Worm (Caenorhabditis elegans): ENCODE data around the gene vps-2.

Gene vps-2

DNA sequence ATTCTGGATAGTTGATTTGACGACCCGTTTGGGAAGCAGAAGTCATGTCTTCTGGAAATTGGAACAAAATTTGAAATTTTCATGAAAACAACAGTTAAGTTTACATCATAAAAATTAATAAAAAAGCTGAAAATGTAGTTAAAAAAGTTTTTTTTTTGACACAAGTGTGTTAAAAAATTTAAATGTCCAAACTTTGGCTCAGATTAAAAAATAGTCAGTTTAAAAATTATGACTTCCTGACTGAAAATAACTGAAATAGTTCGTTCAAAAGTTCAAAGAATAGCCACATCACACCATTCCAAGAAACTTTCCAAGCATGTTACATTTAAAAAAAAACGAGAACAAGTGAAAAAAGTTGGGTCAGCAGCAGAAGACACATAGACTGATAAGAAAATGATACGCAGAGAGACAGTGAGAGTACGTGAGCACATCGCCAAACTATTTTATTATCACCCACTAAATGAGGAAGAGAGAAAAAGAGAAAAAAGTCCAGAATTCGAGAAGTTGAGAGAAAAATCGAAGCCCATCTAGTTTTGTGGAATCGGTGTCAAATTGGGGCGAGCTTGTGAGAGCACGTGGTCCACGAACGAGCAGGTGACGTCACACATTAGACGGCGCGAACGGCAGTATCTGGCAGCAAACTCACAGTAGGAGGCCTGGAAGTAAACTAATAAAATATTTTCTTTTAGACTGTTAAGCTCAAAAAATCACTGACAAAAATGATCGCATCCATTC is 48.6 kb upstream of the vps-2 start, which contains the start of gene acl-7:
acl-7 (minus strand) TSS at position 51 of the 735 bp plus-strand sequence.
- TF ChIP-seq elt-2 (tag; optimal IDR thresholded peaks at IDR 0.05) = peak; percentile 76
- TF ChIP-seq pqm-1 (tag; optimal IDR thresholded peaks at IDR 0.05) = peak; percentile 39
- no peak for TF ChIP-seq mdl-1 (tag; optimal IDR thresholded peaks at IDR 0.05)
- TF ChIP-seq zag-1 (tag; optimal IDR thresholded peaks at IDR 0.05) = no peak
- no peak for TF ChIP-seq unc-62 (GFP tag; optimal IDR thresholded peaks at IDR 0.05)
- no peak for TF ChIP-seq nhr-11 (tag; optimal IDR thresholded peaks at IDR 0.05)
- TF ChIP-seq nhr-23 (tag; optimal IDR thresholded peaks at IDR 0.05) = no peak

DNA sequence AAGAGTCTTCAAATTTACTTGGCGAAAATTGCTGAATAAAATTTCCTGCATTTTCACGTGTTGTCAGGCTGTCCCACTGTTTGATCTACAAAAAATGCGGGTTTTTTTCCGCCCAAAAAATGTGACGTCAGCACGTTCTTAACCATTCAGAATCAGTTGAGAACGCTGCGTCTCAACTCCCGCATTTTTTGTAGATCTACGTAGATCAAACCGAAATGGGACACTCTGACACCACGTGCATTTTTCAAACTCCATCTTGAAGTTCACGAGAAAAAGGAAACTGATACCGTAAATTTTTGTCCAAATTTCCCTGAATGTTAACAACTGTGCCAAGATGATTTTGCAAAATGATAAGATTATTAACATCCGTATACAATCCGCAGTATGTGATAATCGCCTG is 45.2 kb upstream of the vps-2 start:
- TF ChIP-seq ceh-9 (tag; optimal IDR thresholded peaks at IDR 0.05) (no peak), nhr-11 (tag; optimal IDR thresholded peaks at IDR 0.05) (no peak), ceh-16 (tag; optimal IDR thresholded peaks at IDR 0.05) (no peak), ztf-11 (tag; optimal IDR thresholded peaks at IDR 0.05) (no peak), elt-1 (tag; optimal IDR thresholded peaks at IDR 0.05) (no peak), fkh-10 (GFP tag; optimal IDR thresholded peaks at IDR 0.05) (no peak), snpc-4 (tag; optimal IDR thresholded peaks at IDR 0.05) (no peak)

DNA sequence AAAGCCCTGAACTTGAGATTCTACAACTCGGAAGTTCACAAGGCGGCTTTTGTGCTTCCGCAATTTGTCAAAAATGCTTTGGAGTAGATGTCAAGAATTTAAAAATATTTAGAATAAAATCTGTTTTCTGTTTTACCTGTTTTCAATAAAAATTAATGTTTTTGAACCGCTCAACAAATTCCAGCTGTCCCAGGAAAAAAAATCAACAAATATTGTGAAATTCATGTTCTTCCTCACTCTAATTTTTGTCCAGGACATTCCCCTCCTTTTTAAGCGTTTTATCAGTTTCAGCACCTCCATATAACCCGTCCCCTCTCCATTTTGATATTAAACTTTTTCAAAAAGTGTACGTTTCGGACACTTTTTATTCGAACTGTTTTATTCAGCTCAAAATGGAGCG is 42.7 kb upstream of the vps-2 start, which contains the start of gene Y46G5A.20:
Y46G5A.20 (plus strand) TSS at position 301 of the 400 bp plus-strand sequence.
- TF ChIP-seq nfya-1 (tag; optimal IDR thresholded peaks at IDR 0.05; ENCODE audit: insufficient read depth) (no peak), pqm-1 (tag; optimal IDR thresholded peaks at IDR 0.05) (peak; percentile 5), pha-4 (tag; optimal IDR thresholded peaks at IDR 0.05) (peak; percentile 14), elt-2 (tag; optimal IDR thresholded peaks at IDR 0.05) (peak; percentile 9), fkh-10 (GFP tag; optimal IDR thresholded peaks at IDR 0.05) (no peak)

DNA sequence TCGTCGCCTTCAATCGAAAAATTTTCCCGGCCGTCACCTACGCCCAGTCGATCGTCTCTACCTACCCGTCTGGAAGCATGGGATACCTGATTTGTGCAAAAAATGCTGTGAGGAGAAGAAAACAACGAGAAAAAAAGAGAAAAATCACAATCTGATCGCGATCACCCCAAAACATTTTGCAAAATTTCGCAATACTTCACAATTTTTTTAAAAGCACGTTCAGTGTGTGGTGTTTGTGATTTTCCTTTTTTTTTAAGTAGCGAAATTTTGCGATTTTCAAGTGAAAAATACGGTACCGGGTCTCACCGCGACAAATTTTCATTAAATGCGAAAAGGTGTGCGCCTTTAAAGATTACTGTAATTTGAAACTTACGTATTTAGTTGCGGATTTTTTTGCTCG is 41.7 kb upstream of the vps-2 start:
- TF ChIP-seq snpc-4 (tag; optimal IDR thresholded peaks at IDR 0.05) = no peak

DNA sequence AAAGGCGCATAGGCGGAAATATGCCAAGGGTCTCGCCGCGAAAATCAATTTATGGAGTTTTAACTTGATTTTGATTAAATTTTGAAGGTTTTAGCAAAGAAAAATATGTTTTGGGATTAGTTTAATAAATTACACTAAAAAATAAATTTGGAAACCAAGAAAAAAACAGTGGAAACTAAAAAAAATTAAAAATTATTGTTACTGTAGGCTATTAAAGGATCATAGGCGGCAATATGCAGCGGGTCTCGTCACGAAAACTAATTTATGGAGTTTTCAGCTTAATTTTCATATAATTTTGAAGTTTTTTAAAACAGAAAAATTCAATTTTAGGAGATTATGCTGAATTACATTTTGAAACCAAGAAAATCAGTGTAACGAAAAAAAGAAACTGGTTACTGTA is 40.7 kb upstream of the vps-2 start:
- TF ChIP-seq skn-1 (tag; optimal IDR thresholded peaks at IDR 0.05) (no peak), egl-5 (tag; optimal IDR thresholded peaks at IDR 0.05) (no peak), elt-1 (tag; optimal IDR thresholded peaks at IDR 0.05) (no peak), nfya-1 (tag; optimal IDR thresholded peaks at IDR 0.05; ENCODE audit: insufficient read depth) (no peak)

DNA sequence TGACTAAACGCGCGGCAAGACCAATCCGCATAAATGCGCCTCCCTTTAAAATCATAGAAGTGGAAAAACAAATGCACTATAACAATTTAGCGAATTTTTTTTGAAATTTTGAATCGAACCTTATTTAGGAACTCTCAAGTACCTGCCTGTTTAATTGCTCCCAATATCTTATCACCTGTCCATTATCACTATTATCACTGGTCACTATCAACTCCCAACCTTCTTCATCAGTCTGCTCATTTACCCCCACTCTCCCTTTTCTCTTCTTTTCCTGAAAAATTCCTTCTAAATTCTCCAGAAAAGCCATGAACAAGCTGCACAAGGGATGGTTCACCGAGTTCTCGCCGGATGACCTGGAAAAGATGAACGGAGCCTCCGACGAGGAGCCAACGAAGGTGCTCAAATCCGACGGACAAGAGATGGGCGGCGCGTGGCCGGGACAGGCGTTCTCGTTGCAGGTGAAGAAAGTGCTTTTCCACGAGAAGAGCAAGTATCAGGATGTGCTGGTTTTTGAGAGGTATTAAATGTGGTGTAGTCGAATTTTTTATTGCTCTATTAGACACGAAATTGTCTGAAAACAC is 38.7 kb upstream of the vps-2 start, which contains the start of gene spds-1:
spds-1 (plus strand) TSS at position 298 of the 581 bp plus-strand sequence.
- no peak for TF ChIP-seq R02D3.7 (tag; optimal IDR thresholded peaks at IDR 0.05)
- TF ChIP-seq pqm-1 (tag; optimal IDR thresholded peaks at IDR 0.05) = peak; percentile 28
- peak; percentile 59 for TF ChIP-seq elt-2 (tag; optimal IDR thresholded peaks at IDR 0.05)

DNA sequence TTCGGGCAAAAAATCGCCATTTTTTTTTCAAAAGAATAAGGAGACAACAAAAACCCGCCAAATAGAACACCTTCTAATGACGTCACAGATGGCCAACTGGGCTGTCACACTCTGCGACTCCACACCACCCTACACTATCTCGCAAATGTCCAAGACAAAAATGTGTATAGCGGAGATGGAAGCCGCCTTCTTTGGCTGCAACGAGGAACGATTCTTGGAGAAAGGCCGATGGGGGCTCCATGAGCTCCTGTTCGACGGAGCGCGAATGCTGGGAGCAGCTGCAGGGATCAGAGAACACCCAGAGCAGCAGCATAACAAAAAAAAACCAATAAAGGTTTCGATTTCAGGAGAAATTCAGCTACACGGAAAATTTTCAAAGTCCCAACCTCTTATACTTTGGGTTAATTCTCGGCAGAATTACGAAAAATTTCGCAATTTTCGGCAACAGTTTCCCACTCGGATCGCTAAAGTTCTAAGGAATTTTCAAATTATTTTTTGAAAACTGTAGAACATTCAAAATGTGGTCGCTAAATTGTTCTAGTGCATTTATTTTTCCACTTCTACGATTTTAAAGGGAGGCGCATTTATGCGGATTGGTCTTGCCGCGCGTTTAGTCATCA is 37.9 kb upstream of the vps-2 start:
- TF ChIP-seq jun-1 (tag; optimal IDR thresholded peaks at IDR 0.05) (no peak), ztf-4 (tag; optimal IDR thresholded peaks at IDR 0.05) (no peak), R02D3.7 (tag; optimal IDR thresholded peaks at IDR 0.05) (no peak), ceh-16 (tag; optimal IDR thresholded peaks at IDR 0.05) (no peak), ceh-9 (tag; optimal IDR thresholded peaks at IDR 0.05) (no peak), aly-2 (tag; optimal IDR thresholded peaks at IDR 0.05) (no peak), skn-1 (tag; optimal IDR thresholded peaks at IDR 0.05) (no peak), unc-62 (GFP tag; optimal IDR thresholded peaks at IDR 0.05) (no peak), ZK546.5 (tag; optimal IDR thresholded peaks at IDR 0.05) (no peak), nhr-12 (tag; optimal IDR thresholded peaks at IDR 0.05) (no peak), lin-15B (tag; optimal IDR thresholded peaks at IDR 0.05) (peak; percentile 79), fkh-2 (tag; optimal IDR thresholded peaks at IDR 0.05) (no peak), nhr-25 (tag; optimal IDR thresholded peaks at IDR 0.05) (no peak), tbx-2 (tag; optimal IDR thresholded peaks at IDR 0.05) (no peak), nfya-1 (tag; optimal IDR thresholded peaks at IDR 0.05; ENCODE audit: insufficient read depth) (peak; percentile 72), snpc-4 (tag; optimal IDR thresholded peaks at IDR 0.05) (no peak), pha-4 (tag; optimal IDR thresholded peaks at IDR 0.05) (peak; percentile 21), fkh-10 (GFP tag; optimal IDR thresholded peaks at IDR 0.05) (no peak), nhr-11 (tag; optimal IDR thresholded peaks at IDR 0.05) (no peak), nhr-77 (tag; optimal IDR thresholded peaks at IDR 0.05) (no peak), pqm-1 (tag; optimal IDR thresholded peaks at IDR 0.05) (no peak), nhr-67 (tag; optimal IDR thresholded peaks at IDR 0.05) (no peak), elt-2 (tag; optimal IDR thresholded peaks at IDR 0.05) (no peak), unc-39 (tag; optimal IDR thresholded peaks at IDR 0.05) (no peak), nhr-43 (tag; optimal IDR thresholded peaks at IDR 0.05; ENCODE audit: poor library complexity, severe bottlenecking) (no peak), nhr-23 (tag; optimal IDR thresholded peaks at IDR 0.05) (no peak), ceh-82 (tag; optimal IDR thresholded peaks at IDR 0.05) (no peak), sea-2 (GFP tag; optimal IDR thresholded peaks at IDR 0.05) (no peak), fos-1 (tag; optimal IDR thresholded peaks at IDR 0.05) (no peak), ceh-28 (tag; optimal IDR thresholded peaks at IDR 0.05) (no peak)

Data from whole organism, L3 larva.